Fruit fly (Drosophila melanogaster) whole organism, embryonic: ENCODE data around the gene CG16719.
A peak's percentile ranks its signal among the peaks of the same experiment; 100 is the strongest.

Experiments
- CG12299 ChIP-seq: fragments of 200-800 bp; sonication (Bioruptor generic); optimal IDR thresholded peaks from 2 replicates; lab custom pipeline; 2018; ENCODE audit warnings: missing biosample characterization, mild to moderate bottlenecking, missing genetic modification characterization
- CG13123 ChIP-seq: fragments of 200-800 bp; sonication (Bioruptor generic); optimal IDR thresholded peaks from 2 replicates; lab custom pipeline; 2016; ENCODE audit warnings: missing biosample characterization, missing genetic modification characterization
- CG13624 ChIP-seq: fragments of 200-800 bp; sonication (Bioruptor generic); optimal IDR thresholded peaks from 2 replicates; lab custom pipeline; 2016; ENCODE audit warnings: missing biosample characterization, missing genetic modification characterization
- CG14860 ChIP-seq: fragments of 200-800 bp; sonication (Bioruptor generic); IDR thresholded peaks from 3 replicates; pipeline ENCODE4 v1.3.6; 2022; ENCODE audit warnings: missing biosample characterization, missing genetic modification characterization; ENCODE audit not compliant: partially characterized antibody
- CG1529 ChIP-seq: fragments of 200-800 bp; sonication (Bioruptor generic); optimal IDR thresholded peaks from 3 replicates; lab custom pipeline; 2018; ENCODE audit warnings: missing biosample characterization, missing genetic modification characterization
- CG15514 ChIP-seq: fragments of 200-800 bp; sonication (Bioruptor generic); optimal IDR thresholded peaks from 3 replicates; lab custom pipeline; 2017; ENCODE audit warnings: missing biosample characterization, missing genetic modification characterization, mild to moderate bottlenecking, moderate library complexity, missing genetic modification reagents
- CG15696 ChIP-seq: fragments of 200-800 bp; sonication (Bioruptor generic); optimal IDR thresholded peaks from 2 replicates; lab custom pipeline; 2019; ENCODE audit warnings: missing biosample characterization, mild to moderate bottlenecking, missing genetic modification characterization, moderate library complexity
- CG16779 ChIP-seq: fragments of 200-800 bp; sonication (Bioruptor generic); IDR thresholded peaks from 2 replicates; pipeline ENCODE4 v1.3.6; 2022; ENCODE audit warnings: missing biosample characterization, missing genetic modification characterization
- CG18599 ChIP-seq: fragments of 200-800 bp; sonication (Bioruptor generic); optimal IDR thresholded peaks from 3 replicates; lab custom pipeline; 2017; ENCODE audit warnings: missing biosample characterization, missing genetic modification characterization, mild to moderate bottlenecking, moderate library complexity, missing genetic modification reagents
- CG2712 ChIP-seq: fragments of 200-800 bp; optimal IDR thresholded peaks from 3 replicates; lab custom pipeline; 2019; ENCODE audit warnings: missing biosample characterization, mild to moderate bottlenecking, missing genetic modification characterization, moderate library complexity
- CG34224 ChIP-seq: fragments of 200-800 bp; sonication (Bioruptor generic); IDR thresholded peaks from 3 replicates; pipeline ENCODE4 v1.3.6; 2022; ENCODE audit warnings: missing biosample characterization, missing genetic modification characterization; ENCODE audit not compliant: partially characterized antibody
- CG3838 ChIP-seq: fragments of 200-800 bp; sonication (Bioruptor generic); optimal IDR thresholded peaks from 3 replicates; lab custom pipeline; 2016; ENCODE audit warnings: missing biosample characterization, missing genetic modification characterization
- CG4424 ChIP-seq: fragments of 200-800 bp; sonication (Bioruptor generic); optimal IDR thresholded peaks from 3 replicates; lab custom pipeline; 2016; ENCODE audit warnings: missing biosample characterization, missing genetic modification characterization
- CG6654 ChIP-seq: fragments of 200-800 bp; sonication (Bioruptor generic); optimal IDR thresholded peaks from 2 replicates; lab custom pipeline; 2017; ENCODE audit warnings: missing biosample characterization, mild to moderate bottlenecking, missing genetic modification characterization
- CG7786 ChIP-seq: fragments of 200-800 bp; sonication (Bioruptor generic); optimal IDR thresholded peaks from 2 replicates; lab custom pipeline; 2016; ENCODE audit warnings: missing biosample characterization, missing genetic modification characterization
- CG8089 ChIP-seq: fragments of 200-800 bp; sonication (Bioruptor generic); optimal IDR thresholded peaks from 3 replicates; lab custom pipeline; 2016; ENCODE audit warnings: missing biosample characterization, missing genetic modification characterization
- CG8290 ChIP-seq, 3 experiments: fragments of 200-800 bp; sonication (Bioruptor generic); optimal IDR thresholded peaks; 2 replicates each; lab custom pipeline; 2016 to 2019; ENCODE audit warnings: missing biosample characterization in 3 of 3, missing genetic modification characterization in 3 of 3, mild to moderate bottlenecking in 2 of 3, moderate library complexity in 1 of 3
- CHES-1-like ChIP-seq: fragments of 200-800 bp; sonication (Bioruptor generic); optimal IDR thresholded peaks from 2 replicates; lab custom pipeline; 2016; ENCODE audit warnings: missing biosample characterization, missing genetic modification characterization
- Dll ChIP-seq: fragments of 200-800 bp; sonication (Bioruptor generic); IDR thresholded peaks from 4 replicates; pipeline ENCODE4 v1.3.6; 2022; ENCODE audit warnings: missing biosample characterization, missing genetic modification characterization; ENCODE audit not compliant: partially characterized antibody
- Dp ChIP-seq: fragments of 200-800 bp; sonication (Bioruptor generic); optimal IDR thresholded peaks from 2 replicates; lab custom pipeline; 2018; ENCODE audit warnings: missing biosample characterization, mild to moderate bottlenecking, missing genetic modification characterization, moderate library complexity
- E2f2 ChIP-seq: fragments of 200-800 bp; sonication (Bioruptor generic); IDR thresholded peaks from 2 replicates; pipeline ENCODE4 v1.3.6; 2022; ENCODE audit warnings: missing biosample characterization, missing genetic modification characterization
- HLHmδ ChIP-seq: fragments of 200-800 bp; sonication (Bioruptor generic); optimal IDR thresholded peaks from 2 replicates; lab custom pipeline; 2018; ENCODE audit warnings: missing biosample characterization, mild to moderate bottlenecking, missing genetic modification characterization, moderate library complexity
- HmgZ ChIP-seq: fragments of 200-800 bp; sonication (Bioruptor generic); optimal IDR thresholded peaks from 2 replicates; lab custom pipeline; 2018; ENCODE audit warnings: missing biosample characterization, mild to moderate bottlenecking, missing genetic modification characterization
- Myb ChIP-seq: fragments of 200-800 bp; sonication (Bioruptor generic); optimal IDR thresholded peaks from 2 replicates; lab custom pipeline; 2016; ENCODE audit warnings: missing biosample characterization, missing genetic modification characterization
- NFAT ChIP-seq: fragments of 200-800 bp; sonication (Bioruptor generic); IDR thresholded peaks from 2 replicates; pipeline ENCODE4 v1.3.6; 2022; ENCODE audit warnings: missing biosample characterization, missing genetic modification characterization
- Usf ChIP-seq: fragments of 200-800 bp; sonication (Bioruptor generic); optimal IDR thresholded peaks from 2 replicates; lab custom pipeline; 2017; ENCODE audit warnings: missing genotype, missing biosample characterization, missing genetic modification characterization
- bbx ChIP-seq: fragments of 200-800 bp; sonication (Bioruptor generic); IDR thresholded peaks from 2 replicates; pipeline ENCODE4 v1.3.6; 2022; ENCODE audit warnings: missing biosample characterization, missing genetic modification characterization; ENCODE audit not compliant: partially characterized antibody
- cato ChIP-seq: fragments of 200-800 bp; sonication (Bioruptor generic); optimal IDR thresholded peaks from 2 replicates; lab custom pipeline; 2016; ENCODE audit warnings: missing biosample characterization, missing genetic modification characterization, borderline replicate concordance
- dmrt99B ChIP-seq: fragments of 200-800 bp; sonication (Bioruptor generic); optimal IDR thresholded peaks from 2 replicates; lab custom pipeline; 2018; ENCODE audit warnings: missing biosample characterization, mild to moderate bottlenecking, missing genetic modification characterization, moderate library complexity
- exex ChIP-seq: fragments of 200-800 bp; sonication (Bioruptor generic); optimal IDR thresholded peaks from 4 replicates; lab custom pipeline; 2018; ENCODE audit warnings: missing biosample characterization, mild to moderate bottlenecking, missing genetic modification characterization, moderate library complexity
- eyg ChIP-seq: fragments of 200-800 bp; sonication (Bioruptor generic); optimal IDR thresholded peaks from 3 replicates; lab custom pipeline; 2016; ENCODE audit warnings: missing biosample characterization, missing genetic modification characterization
- insv ChIP-seq, 2 experiments: fragments of 200-800 bp; sonication (Bioruptor generic); optimal IDR thresholded peaks; 3 replicates each; lab custom pipeline; 2016 to 2018; ENCODE audit warnings: missing biosample characterization in 2 of 2, missing genetic modification characterization in 2 of 2
- inv ChIP-seq: fragments of 200-800 bp; sonication (Bioruptor generic); IDR thresholded peaks from 2 replicates; pipeline ENCODE4 v1.3.6; 2022; ENCODE audit warnings: missing biosample characterization, missing genetic modification characterization; ENCODE audit not compliant: partially characterized antibody
- kah ChIP-seq: fragments of 200-800 bp; sonication (Bioruptor generic); optimal IDR thresholded peaks from 2 replicates; lab custom pipeline; 2018; ENCODE audit warnings: missing biosample characterization, mild to moderate bottlenecking, missing genetic modification characterization
- knrl ChIP-seq: fragments of 200-800 bp; sonication (Bioruptor generic); IDR thresholded peaks from 3 replicates; pipeline ENCODE4 v1.3.6; 2022; ENCODE audit warnings: missing biosample characterization, missing genetic modification characterization; ENCODE audit not compliant: partially characterized antibody
- lmd ChIP-seq: fragments of 200-800 bp; sonication (Bioruptor generic); IDR thresholded peaks from 2 replicates; pipeline ENCODE4 v1.3.6; 2022; ENCODE audit warnings: missing biosample characterization, missing genetic modification characterization
- mirr ChIP-seq: fragments of 200-800 bp; sonication (Bioruptor generic); optimal IDR thresholded peaks from 3 replicates; lab custom pipeline; 2018; ENCODE audit warnings: missing biosample characterization, mild to moderate bottlenecking, missing genetic modification characterization
- nerfin-2 ChIP-seq: fragments of 200-800 bp; sonication (Bioruptor generic); IDR thresholded peaks from 2 replicates; pipeline ENCODE4 v1.3.6; 2022; ENCODE audit warnings: missing biosample characterization, missing genetic modification characterization; ENCODE audit not compliant: partially characterized antibody
- oc ChIP-seq: fragments of 200-800 bp; sonication (Bioruptor generic); optimal IDR thresholded peaks from 2 replicates; lab custom pipeline; 2018; ENCODE audit warnings: missing biosample characterization, mild to moderate bottlenecking, missing genetic modification characterization, moderate library complexity
- pzg ChIP-seq: fragments of 200-800 bp; sonication (Bioruptor generic); optimal IDR thresholded peaks from 3 replicates; lab custom pipeline; 2018; ENCODE audit warnings: missing biosample characterization, mild to moderate bottlenecking, missing genetic modification characterization, moderate library complexity
- stwl ChIP-seq: fragments of 200-800 bp; sonication (Bioruptor generic); optimal IDR thresholded peaks from 3 replicates; lab custom pipeline; 2018; ENCODE audit warnings: missing biosample characterization, mild to moderate bottlenecking, missing genetic modification characterization, moderate library complexity
- usp ChIP-seq: fragments of >200 bp; optimal IDR thresholded peaks from 2 replicates; lab custom pipeline; 2017; ENCODE audit warnings: missing biosample characterization, missing genetic modification characterization

Gene CG16719

dm6 chr3L:9726707-9727106 lies 41.7 kb downstream of the CG16719 start, which contains the start of gene Naa60 (continued):
- TF ChIP-seq CG7786 (no peak), bbx (peak; percentile 90), kah (GFP tag; lab: Kevin White, UChicago) (peak; percentile 94), CG1529 (GFP tag; lab: Kevin White, UChicago) (no peak), Myb (no peak), E2f2 (GFP tag; lab: Robert Waterston, UW) (peak; percentile 79), inv (GFP tag; lab: Robert Waterston, UW) (peak; percentile 86), CG8089 (GFP tag; lab: Kevin White, UChicago) (no peak), insv (GFP tag; optimal IDR thresholded peaks at IDR 0.05; lab: Kevin White, UChicago) (peak in 1 of 2 experiments; percentile 94), usp (GFP tag; lab: Kevin White, UChicago) (no peak), stwl (tag; lab: Kevin White, UChicago) (peak; percentile 57), knrl (GFP tag; lab: Robert Waterston, UW) (peak; percentile 89), CG15696 (tag; lab: Kevin White, UChicago) (no peak), CG3838 (no peak), pzg (GFP tag; lab: Kevin White, UChicago) (peak; percentile 83), CG13624 (GFP tag; lab: Kevin White, UChicago) (no peak), NFAT (no peak), dmrt99B (tag; lab: Kevin White, UChicago) (no peak), HmgZ (tag; lab: Kevin White, UChicago) (peak; percentile 54), CG16779 (GFP tag; lab: Robert Waterston, UW) (no peak), Usf (GFP tag; lab: Kevin White, UChicago) (no peak), CG8290 (GFP tag; optimal IDR thresholded peaks at IDR 0.05; lab: Kevin White, UChicago) (no peak), CG8290 (tag; optimal IDR thresholded peaks at IDR 0.05; lab: Kevin White, UChicago) (no peak), Dp (peak; percentile 74), nerfin-2 (GFP tag; lab: Robert Waterston, UW) (peak; percentile 67; the same call in 1 of the 2 replicates), CG13123 (GFP tag; lab: Kevin White, UChicago) (no peak), exex (peak; percentile 23), cato (GFP tag; lab: Kevin White, UChicago) (no peak), CG34224 (peak; percentile 93), CG6654 (GFP tag; lab: Kevin White, UChicago) (no peak), CG18599 (GFP tag; lab: Kevin White, UChicago) (no peak), oc (tag; lab: Kevin White, UChicago) (no peak), CHES-1-like (GFP tag; lab: Kevin White, UChicago) (peak; percentile 1), HLHmδ (GFP tag; lab: Kevin White, UChicago) (no peak), mirr (no peak), CG4424 (peak; percentile 5), CG14860 (GFP tag; lab: Robert Waterston, UW) (peak; percentile 82), CG15514 (GFP tag; lab: Kevin White, UChicago) (peak; percentile 71), Dll (GFP tag; lab: Robert Waterston, UW) (peak; percentile 93), eyg (GFP tag; lab: Kevin White, UChicago) (no peak), CG12299 (no peak), lmd (GFP tag; lab: Robert Waterston, UW) (no peak), CG2712 (tag; lab: Kevin White, UChicago) (peak; percentile 61)
